Fruit fly (Drosophila melanogaster): ENCODE measurements around the gene CG11458.

CG11458 gene

dm6 chr3L:20927526-20927925 is 21.9 kb downstream of the CG11458 start, which contains the start of gene CG10589:
Gene CG10589, plus strand, starts transcription at chr3L:20927826.
- TF ChIP-seq CG8478 (optimal IDR thresholded peaks at IDR 0.05) (no peak), CTCF (optimal IDR thresholded peaks at IDR 0.05) (no peak)

dm6 chr3L:20929418-20929817 is 23.8 kb downstream of the CG11458 start:
- TF ChIP-seq CG8478 (optimal IDR thresholded peaks at IDR 0.05) (no peak), CTCF (optimal IDR thresholded peaks at IDR 0.05) (no peak)

dm6 chr3L:20930059-20930785 is 24.6 kb downstream of the CG11458 start:
- no peak for TF ChIP-seq CG8478 (optimal IDR thresholded peaks at IDR 0.05)
- no peak for TF ChIP-seq CTCF (optimal IDR thresholded peaks at IDR 0.05)

DNA sequence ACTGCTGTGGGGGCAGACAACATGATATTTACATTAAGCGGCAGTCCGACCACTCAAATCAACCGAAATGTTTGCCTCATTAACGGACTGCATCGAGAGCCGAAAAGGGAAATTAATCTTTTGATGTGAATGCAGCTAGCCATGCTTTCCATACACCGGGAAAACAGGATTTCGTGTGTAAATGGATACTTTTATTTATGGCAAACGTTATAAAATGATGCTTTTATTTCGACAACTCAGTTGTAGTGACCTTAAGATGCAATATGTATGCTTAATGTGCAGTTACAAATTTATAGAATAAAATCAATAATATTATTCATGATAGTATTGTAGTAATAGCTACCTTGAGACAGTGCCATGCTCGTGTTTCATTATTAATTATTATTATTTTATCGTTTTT is 25.9 kb downstream of the CG11458 start:
- no peak for TF ChIP-seq CG8478 (optimal IDR thresholded peaks at IDR 0.05)
- no peak for TF ChIP-seq CTCF (optimal IDR thresholded peaks at IDR 0.05)

DNA sequence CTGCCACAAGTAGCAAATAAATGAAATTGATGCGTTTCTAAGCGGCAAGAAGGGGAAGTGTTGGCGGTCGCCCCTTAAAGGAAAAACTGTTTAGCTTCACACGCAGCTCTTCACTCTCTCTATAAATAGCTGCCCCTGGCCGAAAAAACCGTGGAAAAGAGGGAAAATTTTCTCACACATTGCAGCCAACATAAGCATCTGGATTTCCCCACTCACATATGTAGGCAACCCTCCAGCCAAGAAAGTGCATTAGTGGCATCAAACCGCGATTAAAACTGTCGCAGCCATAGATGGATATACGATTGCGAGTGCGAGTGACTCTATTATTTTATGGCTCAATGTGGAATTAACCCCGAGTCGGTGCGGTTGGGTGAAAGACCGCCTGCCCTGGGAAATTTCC is 27.0 kb downstream of the CG11458 start:
- TF ChIP-seq CTCF (optimal IDR thresholded peaks at IDR 0.05), result no peak
- TF ChIP-seq CG8478 (optimal IDR thresholded peaks at IDR 0.05), result no peak

dm6 chr3L:20933706-20934105 is 28.1 kb downstream of the CG11458 start:
- no peak for TF ChIP-seq CG8478 (optimal IDR thresholded peaks at IDR 0.05)
- no peak for TF ChIP-seq CTCF (optimal IDR thresholded peaks at IDR 0.05)

dm6 chr3L:20942076-20942475 is 36.5 kb downstream of the CG11458 start:
- no peak for TF ChIP-seq CG8478 (optimal IDR thresholded peaks at IDR 0.05)
- TF ChIP-seq CTCF (optimal IDR thresholded peaks at IDR 0.05), result no peak

- TF ChIP-seq CG8478 (optimal IDR thresholded peaks at IDR 0.05) (no peak), CTCF (optimal IDR thresholded peaks at IDR 0.05) (no peak)
These were observed 38.6 kb downstream of the CG11458 start for dm6 chr3L:20944180-20944579.

- TF ChIP-seq CG8478 (optimal IDR thresholded peaks at IDR 0.05) (no peak), CTCF (optimal IDR thresholded peaks at IDR 0.05) (no peak)
These were observed 40.5 kb downstream of the CG11458 start for dm6 chr3L:20946054-20946453.

DNA sequence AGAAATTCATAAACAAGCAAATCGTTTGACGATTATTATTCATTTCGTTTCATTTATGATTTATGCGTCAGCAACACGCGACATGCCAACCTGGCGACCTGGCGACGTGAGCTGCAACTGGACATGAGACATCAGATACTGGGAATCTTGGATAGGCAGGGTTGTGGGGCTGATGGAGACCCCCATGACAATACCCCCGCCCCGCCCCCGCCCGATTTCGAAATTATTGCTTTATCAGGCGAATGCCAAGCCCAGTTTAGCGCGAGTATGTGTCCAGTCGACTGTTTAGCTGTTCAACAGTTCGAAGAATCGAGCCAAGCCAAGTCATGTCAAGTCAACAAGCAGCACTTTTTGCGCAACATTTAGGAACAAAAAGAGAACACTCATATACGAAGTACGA is 41.3 kb downstream of the CG11458 start:
- TF ChIP-seq CG8478 (optimal IDR thresholded peaks at IDR 0.05) (no peak), CTCF (optimal IDR thresholded peaks at IDR 0.05) (no peak)

dm6 chr3L:20948404-20948803 is 42.8 kb downstream of the CG11458 start:
- TF ChIP-seq CG8478 (optimal IDR thresholded peaks at IDR 0.05), result no peak
- no peak for TF ChIP-seq CTCF (optimal IDR thresholded peaks at IDR 0.05)

DNA sequence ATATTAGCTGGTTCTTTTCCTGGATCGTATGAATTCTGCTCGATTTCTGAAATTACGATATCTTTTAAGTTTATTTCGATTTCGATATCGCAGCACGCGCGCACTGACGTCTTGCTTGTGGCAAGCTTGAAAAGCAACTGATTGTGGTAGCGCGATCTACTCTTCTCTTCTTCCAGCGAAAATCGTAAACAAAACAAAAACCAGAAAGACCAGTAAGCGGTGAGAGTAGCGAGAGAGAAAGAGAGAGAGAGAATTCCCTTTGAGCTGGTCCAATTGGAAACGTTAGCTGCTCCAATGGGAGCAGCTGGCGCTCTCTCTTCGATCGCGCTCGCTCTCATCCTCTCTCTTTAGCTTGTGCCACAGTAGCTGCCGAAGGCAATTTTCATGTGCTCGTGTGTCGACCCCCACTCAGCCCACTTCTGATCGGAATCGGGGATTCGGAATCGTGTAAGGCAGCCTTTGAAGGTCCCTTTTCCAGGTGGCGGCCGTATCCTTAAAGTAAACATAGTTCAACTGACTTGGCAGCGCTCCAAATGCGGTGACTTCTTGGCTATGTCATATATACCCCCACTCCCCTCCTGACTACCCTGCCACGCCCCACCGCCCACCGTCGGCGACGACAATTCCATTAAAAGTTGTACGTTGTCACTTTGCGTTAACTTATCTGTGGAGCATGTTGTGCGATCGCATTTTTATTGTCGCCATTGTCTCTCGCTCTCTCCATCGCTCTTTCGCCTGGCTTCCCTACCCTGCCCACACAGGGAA is 44.0 kb downstream of the CG11458 start, which contains the start of gene fng:
TSS of gene fng (minus strand) at position 142 of the 765 bp plus-strand sequence.
- no peak for TF ChIP-seq CG8478 (optimal IDR thresholded peaks at IDR 0.05)
- TF ChIP-seq CTCF (optimal IDR thresholded peaks at IDR 0.05), result no peak

DNA sequence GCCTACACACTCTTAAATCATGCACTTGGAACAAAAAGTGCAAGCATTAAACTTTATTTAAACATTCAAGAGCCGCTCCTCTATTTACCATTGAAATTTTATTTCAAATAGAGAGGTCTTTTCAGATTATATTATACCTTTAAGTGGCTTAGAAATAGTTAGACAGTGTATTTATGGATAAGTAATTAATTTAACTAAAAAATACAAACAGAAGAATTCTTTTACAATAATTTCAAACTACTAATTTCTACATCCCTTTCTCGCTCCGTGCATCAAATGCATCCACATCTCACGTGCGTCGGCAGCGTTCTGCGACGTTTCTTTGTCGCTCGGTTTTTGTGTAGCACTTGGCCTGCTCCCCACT is 44.5 kb downstream of the CG11458 start:
- TF ChIP-seq CG8478 (optimal IDR thresholded peaks at IDR 0.05), result no peak
- no peak for TF ChIP-seq CTCF (optimal IDR thresholded peaks at IDR 0.05)

DNA sequence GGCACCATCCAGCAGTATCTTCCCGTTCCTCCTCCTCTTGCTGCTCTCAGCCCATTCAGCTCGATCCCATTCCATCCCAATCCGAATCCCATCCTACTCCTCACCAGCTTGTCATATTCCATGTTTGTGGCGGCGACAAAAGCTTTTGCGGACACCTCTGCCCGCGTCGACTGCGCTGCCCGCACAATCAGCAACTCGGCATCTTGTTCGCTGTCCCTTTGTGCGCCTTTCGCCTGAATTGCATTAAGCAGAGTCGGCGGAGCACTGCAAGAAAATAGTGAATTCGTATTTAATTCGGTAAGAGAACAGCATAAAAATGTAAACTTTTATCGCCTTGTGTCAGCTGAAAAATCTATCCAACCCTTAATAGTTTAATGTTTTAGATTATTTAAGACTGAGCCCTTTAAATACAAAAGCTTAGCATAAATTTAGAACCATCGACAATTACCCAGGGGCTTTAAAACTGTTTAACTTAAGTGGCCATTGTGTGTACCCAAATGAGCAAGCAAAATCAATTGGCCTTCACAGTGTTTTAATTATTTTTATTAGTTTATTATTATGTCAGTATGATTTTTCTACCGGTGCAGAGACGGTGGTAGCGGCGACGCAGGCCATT is 45.0 kb downstream of the CG11458 start:
- TF ChIP-seq CTCF (optimal IDR thresholded peaks at IDR 0.05) (no peak), CG8478 (optimal IDR thresholded peaks at IDR 0.05) (no peak)

- no peak for TF ChIP-seq CTCF (optimal IDR thresholded peaks at IDR 0.05)
- TF ChIP-seq CG8478 (optimal IDR thresholded peaks at IDR 0.05), result no peak
These were observed 46.0 kb downstream of the CG11458 start for dm6 chr3L:20951477-20952120.
